Fruit fly (Drosophila melanogaster) whole organism, wandering third instar larva: Measurements from ENCODE around the gene dlp.

Experiments used
- Abd-B ChIP-seq: fragments of >200 bp; optimal IDR thresholded peaks from 2 replicates; lab custom pipeline; 2017; ENCODE audit warnings: missing biosample characterization, missing genetic modification characterization
- CG32264 ChIP-seq: fragments of 200-800 bp; sonication (Bioruptor generic); optimal IDR thresholded peaks from 2 replicates; lab custom pipeline; 2016; ENCODE audit warnings: missing biosample characterization, missing genetic modification characterization
- CG9705 ChIP-seq: fragments of 200-800 bp; sonication (Bioruptor generic); optimal IDR thresholded peaks from 2 replicates; lab custom pipeline; 2018; ENCODE audit warnings: missing biosample characterization, mild to moderate bottlenecking, missing genetic modification characterization
- CrebA ChIP-seq: fragments of 200-800 bp; sonication (Bioruptor generic); optimal IDR thresholded peaks from 2 replicates; lab custom pipeline; 2016; ENCODE audit warnings: missing biosample characterization, mild to moderate bottlenecking, missing genetic modification characterization, borderline replicate concordance
- Dfd ChIP-seq: fragments of >200 bp; optimal IDR thresholded peaks from 2 replicates; lab custom pipeline; 2017; ENCODE audit warnings: missing biosample characterization, missing genetic modification characterization
- GATAd ChIP-seq: sonication (Bioruptor generic); optimal IDR thresholded peaks from 2 replicates; lab custom pipeline; 2016; ENCODE audit warnings: missing biosample characterization, missing genetic modification characterization
- HLH106 ChIP-seq: fragments of 200-800 bp; optimal IDR thresholded peaks from 3 replicates; lab custom pipeline; 2019; ENCODE audit warnings: missing biosample characterization, mild to moderate bottlenecking, missing genetic modification characterization, moderate library complexity
- Hnf4 ChIP-seq: fragments of 200-800 bp; sonication (Bioruptor generic); optimal IDR thresholded peaks from 2 replicates; lab custom pipeline; 2016; ENCODE audit warnings: missing biosample characterization, mild to moderate bottlenecking, missing genetic modification characterization
- Hr78 ChIP-seq: fragments of >200 bp; optimal IDR thresholded peaks from 2 replicates; lab custom pipeline; 2017; ENCODE audit warnings: missing biosample characterization, missing genetic modification characterization
- Jra ChIP-seq: sonication (Bioruptor generic); optimal IDR thresholded peaks from 2 replicates; lab custom pipeline; 2016; ENCODE audit warnings: missing biosample characterization, missing genetic modification characterization
- Mio ChIP-seq: sonication (Bioruptor generic); optimal IDR thresholded peaks from 2 replicates; lab custom pipeline; 2016; ENCODE audit warnings: missing biosample characterization, missing genetic modification characterization
- N ChIP-seq: fragments of >200 bp; optimal IDR thresholded peaks from 2 replicates; lab custom pipeline; 2018; ENCODE audit warnings: missing biosample characterization, missing external identifiers, missing genetic modification characterization
- OdsH ChIP-seq: fragments of 200-800 bp; sonication (Bioruptor generic); optimal IDR thresholded peaks from 2 replicates; lab custom pipeline; 2016; ENCODE audit warnings: missing biosample characterization, mild to moderate bottlenecking, missing genetic modification characterization
- Rel ChIP-seq, 2 experiments: fragments of 200-800 bp; sonication (Bioruptor generic) in 1 of 2; optimal IDR thresholded peaks; 2 replicates in 1 of 2; 3 replicates in 1 of 2; lab custom pipeline; 2016 to 2019; ENCODE audit warnings: mild to moderate bottlenecking in 2 of 2, missing biosample characterization in 2 of 2, missing genetic modification characterization in 2 of 2, moderate library complexity in 1 of 2
- Sp1 ChIP-seq: fragments of 200-800 bp; sonication (Bioruptor generic); optimal IDR thresholded peaks from 3 replicates; lab custom pipeline; 2019; ENCODE audit warnings: missing biosample characterization, mild to moderate bottlenecking, missing genetic modification characterization, moderate library complexity
- br ChIP-seq: fragments of 200-800 bp; sonication (Bioruptor generic); optimal IDR thresholded peaks from 2 replicates; lab custom pipeline; 2016; ENCODE audit warnings: missing biosample characterization, missing genetic modification characterization
- brk ChIP-seq: fragments of 200-800 bp; sonication (Bioruptor generic); optimal IDR thresholded peaks from 2 replicates; lab custom pipeline; 2016; ENCODE audit warnings: missing biosample characterization, mild to moderate bottlenecking, missing genetic modification characterization
- dl ChIP-seq, 2 experiments: fragments of 175-275, 200-275 bp in 1 of 2; fragments of 200-275 bp in 1 of 2; sonication (Bioruptor generic); optimal IDR thresholded peaks; lab custom pipeline; 2018; ENCODE audit warnings: mild to moderate bottlenecking in 2 of 2, missing biosample characterization in 2 of 2, missing genetic modification characterization in 2 of 2, moderate library complexity in 2 of 2; ENCODE audit not compliant: partially characterized antibody in 2 of 2, insufficient read depth in 1 of 2
- dmrt93B ChIP-seq: fragments of 200-800 bp; sonication (Bioruptor generic); optimal IDR thresholded peaks from 2 replicates; lab custom pipeline; 2018; ENCODE audit warnings: missing biosample characterization, mild to moderate bottlenecking, missing genetic modification characterization
- dsf ChIP-seq: sonication (Bioruptor generic); optimal IDR thresholded peaks from 2 replicates; lab custom pipeline; 2016; ENCODE audit warnings: missing biosample characterization, missing genetic modification characterization, borderline replicate concordance
- ey ChIP-seq: fragments of 200-800 bp; sonication (Bioruptor generic); optimal IDR thresholded peaks from 2 replicates; lab custom pipeline; 2016; ENCODE audit warnings: missing biosample characterization, missing genetic modification characterization
- foxo ChIP-seq, 2 experiments: fragments of 200-800 bp; sonication (Bioruptor generic); optimal IDR thresholded peaks; 2 replicates in 1 of 2; 3 replicates in 1 of 2; lab custom pipeline; 2016 to 2017; ENCODE audit warnings: missing biosample characterization in 2 of 2, missing genetic modification characterization in 2 of 2
- fru ChIP-seq: fragments of 200-800 bp; sonication (Bioruptor generic); optimal IDR thresholded peaks from 3 replicates; lab custom pipeline; 2016; ENCODE audit warnings: missing biosample characterization, mild to moderate bottlenecking, missing genetic modification characterization
- h ChIP-seq: fragments of 200-800 bp; sonication (Bioruptor generic); optimal IDR thresholded peaks from 3 replicates; lab custom pipeline; 2016; ENCODE audit warnings: missing biosample characterization, mild to moderate bottlenecking, missing genetic modification characterization
- jim ChIP-seq: fragments of 175-275, 200-325 bp; sonication (Bioruptor generic); optimal IDR thresholded peaks from 2 replicates; lab custom pipeline; 2016; ENCODE audit warnings: missing biosample characterization, mild to moderate bottlenecking, missing genetic modification characterization
- lola ChIP-seq: fragments of >200 bp; optimal IDR thresholded peaks from 2 replicates; lab custom pipeline; 2017; ENCODE audit warnings: missing biosample characterization, missing genetic modification characterization
- pan ChIP-seq: fragments of >200 bp; optimal IDR thresholded peaks from 2 replicates; lab custom pipeline; 2017
- psq ChIP-seq: fragments of 200-800 bp; sonication (Bioruptor generic); optimal IDR thresholded peaks from 3 replicates; lab custom pipeline; 2017; ENCODE audit warnings: missing biosample characterization, mild to moderate bottlenecking, missing genetic modification characterization, moderate library complexity
- rgr ChIP-seq: fragments of 200-800 bp; sonication (Bioruptor generic); optimal IDR thresholded peaks from 3 replicates; lab custom pipeline; 2016; ENCODE audit warnings: missing biosample characterization, mild to moderate bottlenecking, missing genetic modification characterization
- sage ChIP-seq: fragments of 200-800 bp; sonication (Bioruptor generic); optimal IDR thresholded peaks from 2 replicates; lab custom pipeline; 2016; ENCODE audit warnings: missing biosample characterization, mild to moderate bottlenecking, missing genetic modification characterization
- sv ChIP-seq: fragments of 200-800 bp; sonication (Bioruptor generic); optimal IDR thresholded peaks from 3 replicates; lab custom pipeline; 2016; ENCODE audit warnings: missing biosample characterization, missing genetic modification characterization
- usp ChIP-seq: fragments of >200 bp; optimal IDR thresholded peaks from 2 replicates; lab custom pipeline; 2017; ENCODE audit warnings: missing biosample characterization, missing genetic modification characterization
- woc ChIP-seq: sonication (Bioruptor generic); optimal IDR thresholded peaks from 2 replicates; lab custom pipeline; 2016; ENCODE audit warnings: missing biosample characterization, mild to moderate bottlenecking, missing genetic modification characterization

dlp gene

DNA sequence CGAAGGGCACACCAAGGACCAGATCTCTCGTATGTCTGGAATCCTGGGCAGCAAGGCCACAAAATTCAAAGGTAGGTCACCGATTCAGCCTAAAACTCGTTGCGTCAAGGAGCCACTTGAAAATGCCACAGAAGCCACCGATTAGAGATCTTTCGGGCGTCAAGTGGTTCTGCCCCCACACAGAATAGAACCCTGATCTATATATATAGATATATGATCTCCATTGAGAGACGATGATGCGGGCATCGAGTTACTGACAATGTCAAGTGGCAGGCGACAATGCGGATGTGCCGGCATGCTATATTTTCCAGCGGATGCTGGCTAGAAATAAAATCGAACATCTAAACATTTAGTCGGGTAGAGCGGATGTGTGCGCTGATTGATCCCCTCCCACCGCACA lies 32.0 kb downstream of the dlp start:
- TF ChIP-seq dsf (GFP tag; lab: Kevin White, UChicago) (no peak), Hr78 (GFP tag; lab: Kevin White, UChicago) (no peak), dl (GFP tag; optimal IDR thresholded peaks at IDR 0.05; lab: Kevin White, UChicago; ENCODE audit: insufficient read depth in 1 of 2, partially characterized antibody in 2 of 2) (no peak), foxo (GFP tag; optimal IDR thresholded peaks at IDR 0.05; lab: Kevin White, UChicago) (no peak), Rel (GFP tag; optimal IDR thresholded peaks at IDR 0.05; lab: Kevin White, UChicago) (no peak), Rel (tag; optimal IDR thresholded peaks at IDR 0.05; lab: Kevin White, UChicago) (no peak), OdsH (GFP tag; lab: Kevin White, UChicago) (no peak)

dm6 chr3L:14665802-14666351 lies 33.5 kb downstream of the dlp start:
- TF ChIP-seq Hr78 (GFP tag; lab: Kevin White, UChicago) (no peak), HLH106 (tag; lab: Kevin White, UChicago) (peak; percentile 60), Hnf4 (GFP tag; lab: Kevin White, UChicago) (peak; percentile 60), CG9705 (GFP tag; lab: Kevin White, UChicago) (no peak), fru (peak; percentile 75), pan (lab: Kevin White, UChicago) (no peak), rgr (GFP tag; lab: Kevin White, UChicago) (peak; percentile 79), psq (GFP tag; lab: Kevin White, UChicago) (peak; percentile 61), Rel (GFP tag; optimal IDR thresholded peaks at IDR 0.05; lab: Kevin White, UChicago) (no peak), Rel (tag; optimal IDR thresholded peaks at IDR 0.05; lab: Kevin White, UChicago) (no peak), Jra (no peak), ey (GFP tag; lab: Kevin White, UChicago) (peak; percentile 73), sv (GFP tag; lab: Kevin White, UChicago) (peak; percentile 88), Sp1 (GFP tag; lab: Kevin White, UChicago) (peak; percentile 66), usp (GFP tag; lab: Kevin White, UChicago) (no peak), foxo (GFP tag; optimal IDR thresholded peaks at IDR 0.05; lab: Kevin White, UChicago) (peak in 1 of 2 experiments; percentile 72), brk (peak; percentile 24), dl (GFP tag; optimal IDR thresholded peaks at IDR 0.05; lab: Kevin White, UChicago; ENCODE audit: insufficient read depth in 1 of 2, partially characterized antibody in 2 of 2) (no peak), dmrt93B (GFP tag; lab: Kevin White, UChicago) (peak; percentile 31), sage (GFP tag; lab: Kevin White, UChicago) (peak; percentile 51), jim (GFP tag; lab: Kevin White, UChicago) (no peak), Abd-B (GFP tag; lab: Kevin White, UChicago) (no peak), OdsH (GFP tag; lab: Kevin White, UChicago) (peak; percentile 68), br (GFP tag; lab: Kevin White, UChicago) (peak; percentile 76), CG32264 (GFP tag; lab: Kevin White, UChicago) (peak; percentile 9), woc (GFP tag; lab: Kevin White, UChicago) (peak; percentile 41), h (GFP tag; lab: Kevin White, UChicago) (peak; percentile 79), Mio (no peak)

- TF ChIP-seq foxo (GFP tag; optimal IDR thresholded peaks at IDR 0.05; lab: Kevin White, UChicago) (no peak), CG9705 (GFP tag; lab: Kevin White, UChicago) (no peak), sv (GFP tag; lab: Kevin White, UChicago) (no peak), Abd-B (GFP tag; lab: Kevin White, UChicago) (no peak), ey (GFP tag; lab: Kevin White, UChicago) (no peak), dl (GFP tag; optimal IDR thresholded peaks at IDR 0.05; lab: Kevin White, UChicago; ENCODE audit: insufficient read depth in 1 of 2, partially characterized antibody in 2 of 2) (no peak), Dfd (GFP tag; lab: Kevin White, UChicago) (no peak), N (no peak), GATAd (no peak), pan (lab: Kevin White, UChicago) (no peak), Sp1 (GFP tag; lab: Kevin White, UChicago) (no peak), Hnf4 (GFP tag; lab: Kevin White, UChicago) (no peak), rgr (GFP tag; lab: Kevin White, UChicago) (no peak), jim (GFP tag; lab: Kevin White, UChicago) (no peak), lola (GFP tag; lab: Kevin White, UChicago) (no peak), CrebA (GFP tag; lab: Kevin White, UChicago) (no peak), Jra (no peak), dmrt93B (GFP tag; lab: Kevin White, UChicago) (no peak), brk (no peak)
Observed at dm6 chr3L:14668638-14669037, 36.2 kb downstream of the dlp start.
